Worm (Caenorhabditis elegans) whole organism, L4 larva: ENCODE data around the gene F31B9.4.

Experiments used
- D1046.2 ChIP-seq: fragments of 200-800 bp; sonication (Bioruptor generic); IDR thresholded peaks from 2 replicates; pipeline ENCODE4 v1.3.6; 2022; ENCODE audit warnings: missing genetic modification characterization, missing compliant biosample characterization
- F10B5.3 ChIP-seq: sonication (generic microtip); optimal IDR thresholded peaks from 2 replicates; lab custom pipeline; 2016; ENCODE audit warnings: mild to moderate bottlenecking, missing genetic modification characterization, missing compliant biosample characterization
- F26F4.8 ChIP-seq: fragments of 200-800 bp; sonication (Bioruptor generic); conservative IDR thresholded peaks from 2 replicates; pipeline ENCODE4 v1.3.6; 2022; ENCODE audit warnings: missing genetic modification characterization, missing compliant biosample characterization
- F44E2.7 ChIP-seq: fragments of 200-800 bp; sonication (Bioruptor generic); IDR thresholded peaks from 2 replicates; pipeline ENCODE4 v2.1.2; 2022; ENCODE audit warnings: missing genetic modification characterization, missing compliant biosample characterization
- R02D3.7 ChIP-seq: fragments of 150-350 bp; sonication (generic microtip); optimal IDR thresholded peaks from 3 replicates; lab custom pipeline; 2014; ENCODE audit warnings: missing biosample characterization, missing genetic modification characterization
- T26A8.4 ChIP-seq: fragments of 200-800 bp; sonication (Bioruptor generic); IDR thresholded peaks from 2 replicates; pipeline ENCODE4 v1.3.6; 2022; ENCODE audit warnings: missing genetic modification characterization, missing compliant biosample characterization
- Y105C5A.15 ChIP-seq: fragments of 200-800 bp; sonication (Bioruptor generic); IDR thresholded peaks from 2 replicates; pipeline ENCODE4 v1.3.6; 2022; ENCODE audit warnings: missing genetic modification characterization, missing compliant biosample characterization
- aha-1 ChIP-seq: fragments of 150-350 bp; peaks from one replicate; lab custom pipeline; 2014; ENCODE audit warnings: missing biosample characterization, missing genetic modification characterization
- ceh-82 ChIP-seq: sonication (generic microtip); optimal IDR thresholded peaks from 2 replicates; lab custom pipeline; 2017; ENCODE audit warnings: missing biosample characterization, missing genetic modification characterization
- daf-8 ChIP-seq: fragments of 200-800 bp; sonication (Bioruptor generic); IDR thresholded peaks from 2 replicates; pipeline ENCODE4 v1.3.6; 2022; ENCODE audit warnings: missing genetic modification characterization, missing compliant biosample characterization
- dmd-8 ChIP-seq: fragments of 200-800 bp; sonication (Bioruptor generic); IDR thresholded peaks from 2 replicates; pipeline ENCODE4 v1.3.6; 2022; ENCODE audit warnings: missing genetic modification characterization, missing compliant biosample characterization
- dmd-9 ChIP-seq: fragments of 200-800 bp; sonication (Bioruptor generic); IDR thresholded peaks from 2 replicates; pipeline ENCODE4 v1.3.6; 2022; ENCODE audit warnings: missing genetic modification reagents, missing genetic modification characterization, missing compliant biosample characterization
- dve-1 ChIP-seq: sonication (generic microtip); optimal IDR thresholded peaks from 2 replicates; lab custom pipeline; 2017; ENCODE audit warnings: antibody characterized with exemption, mild to moderate bottlenecking, missing genetic modification characterization, missing compliant biosample characterization; ENCODE audit not compliant: insufficient read depth
- fos-1 ChIP-seq: fragments of 150-350 bp; optimal IDR thresholded peaks from 2 replicates; lab custom pipeline; 2014; ENCODE audit warnings: missing biosample characterization, missing genetic modification characterization
- jun-1 ChIP-seq: fragments of 150-350 bp; optimal IDR thresholded peaks from 2 replicates; lab custom pipeline; 2014; ENCODE audit warnings: missing biosample characterization, missing genetic modification reagents, missing genetic modification characterization
- lim-7 ChIP-seq: fragments of 200-800 bp; sonication (Bioruptor generic); IDR thresholded peaks from 2 replicates; pipeline ENCODE4 v1.3.6; 2022; ENCODE audit warnings: missing genetic modification characterization, missing compliant biosample characterization
- lin-39 ChIP-seq: fragments of 150-350 bp; optimal IDR thresholded peaks from 2 replicates; lab custom pipeline; 2014; ENCODE audit warnings: missing biosample characterization, missing genetic modification reagents, missing genetic modification characterization
- mep-1 ChIP-seq: fragments of 150-350 bp; sonication (generic microtip); optimal IDR thresholded peaks from 3 replicates; lab custom pipeline; 2014; ENCODE audit warnings: missing biosample characterization, missing genetic modification characterization
- mxl-2 ChIP-seq: fragments of 200-800 bp; sonication (Bioruptor generic); conservative IDR thresholded peaks from 2 replicates; pipeline ENCODE4 v1.3.6; 2022; ENCODE audit warnings: missing genetic modification reagents, missing genetic modification characterization, missing compliant biosample characterization
- nhr-11 ChIP-seq: fragments of 150-350 bp; optimal IDR thresholded peaks from 2 replicates; lab custom pipeline; 2014; ENCODE audit warnings: missing biosample characterization, missing genetic modification characterization
- nhr-111 ChIP-seq: fragments of 200-800 bp; sonication (Bioruptor generic); optimal IDR thresholded peaks from 2 replicates; lab custom pipeline; 2018; ENCODE audit warnings: mild to moderate bottlenecking, missing genetic modification characterization, missing compliant biosample characterization
- nhr-25 ChIP-seq: sonication (generic microtip); optimal IDR thresholded peaks from 2 replicates; lab custom pipeline; 2017; ENCODE audit warnings: missing genetic modification characterization, mild to moderate bottlenecking, missing compliant biosample characterization, antibody characterized with exemption, moderate library complexity, borderline replicate concordance; ENCODE audit not compliant: insufficient read depth
- nhr-41 ChIP-seq: fragments of 200-800 bp; sonication (Bioruptor generic); IDR thresholded peaks from 2 replicates; pipeline ENCODE4 v1.3.6; 2022; ENCODE audit warnings: missing genetic modification reagents, missing genetic modification characterization, missing compliant biosample characterization
- nhr-6 ChIP-seq: fragments of 150-350 bp; optimal IDR thresholded peaks from 2 replicates; lab custom pipeline; 2014; ENCODE audit warnings: missing biosample characterization, missing genetic modification characterization
- nhr-76 ChIP-seq: fragments of 150-350 bp; optimal IDR thresholded peaks from 2 replicates; lab custom pipeline; 2014; ENCODE audit warnings: missing biosample characterization, missing genetic modification characterization
- set-16 ChIP-seq: fragments of 200-800 bp; sonication (Bioruptor generic); IDR thresholded peaks from 2 replicates; pipeline ENCODE4 v1.3.6; 2022; ENCODE audit warnings: missing genetic modification reagents, missing genetic modification characterization, missing compliant biosample characterization
- snpc-4 ChIP-seq: fragments of 150-350 bp; optimal IDR thresholded peaks from 2 replicates; lab custom pipeline; 2014; ENCODE audit warnings: missing biosample characterization, missing genetic modification characterization
- spr-3 ChIP-seq: fragments of 200-800 bp; sonication (Bioruptor generic); optimal IDR thresholded peaks from 2 replicates; lab custom pipeline; 2018; ENCODE audit warnings: mild to moderate bottlenecking, missing genetic modification characterization, missing compliant biosample characterization
- tag-97 ChIP-seq: fragments of 200-800 bp; sonication (Bioruptor generic); IDR thresholded peaks from 2 replicates; pipeline ENCODE4 v1.3.6; 2022; ENCODE audit warnings: missing genetic modification characterization, missing compliant biosample characterization
- unc-62 ChIP-seq, 3 experiments: fragments of 150-350 bp in 1 of 3; sonication (generic microtip); optimal IDR thresholded peaks in 2 of 3; peaks in 1 of 3; 1 replicate in 1 of 3; 2 replicates in 2 of 3; lab custom pipeline; 2014 to 2017; ENCODE audit warnings: missing biosample characterization in 3 of 3, missing genetic modification characterization in 3 of 3, missing genetic modification reagents in 3 of 3, missing genotype in 1 of 3
- ztf-7 ChIP-seq: fragments of 150-350 bp; optimal IDR thresholded peaks from 2 replicates; lab custom pipeline; 2014; ENCODE audit warnings: missing biosample characterization, missing genetic modification characterization

Gene F31B9.4

DNA sequence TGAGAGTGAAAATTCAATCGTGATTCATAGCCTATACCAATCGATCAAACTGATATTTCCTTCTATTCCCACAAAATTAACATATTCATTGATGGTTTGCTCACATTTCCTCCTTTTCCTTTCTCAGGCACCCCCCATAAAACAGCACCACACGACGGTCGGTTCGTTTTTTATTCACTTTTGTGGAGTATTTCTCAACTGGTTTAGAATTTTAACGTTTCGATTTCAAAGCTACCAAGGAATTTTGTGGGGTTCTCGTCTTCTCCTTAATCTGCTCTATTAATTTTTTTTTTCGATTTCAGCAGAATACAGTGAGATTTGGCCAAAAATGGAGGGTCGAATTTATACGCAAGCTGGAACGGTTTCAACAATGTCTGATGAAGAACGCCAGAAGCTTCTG lies 2.5 kb upstream of the F31B9.4 start, which contains the start of gene F31B9.7:
TSS of gene F31B9.7 (plus strand) at position 301 of the 400 bp plus-strand sequence.
- peak; percentile 51 for TF ChIP-seq aha-1
- TF ChIP-seq ztf-7, result no peak
- TF ChIP-seq mxl-2 (GFP tag; lab: Robert Waterston, UW), result no peak
- TF ChIP-seq F26F4.8, result no peak

DNA sequence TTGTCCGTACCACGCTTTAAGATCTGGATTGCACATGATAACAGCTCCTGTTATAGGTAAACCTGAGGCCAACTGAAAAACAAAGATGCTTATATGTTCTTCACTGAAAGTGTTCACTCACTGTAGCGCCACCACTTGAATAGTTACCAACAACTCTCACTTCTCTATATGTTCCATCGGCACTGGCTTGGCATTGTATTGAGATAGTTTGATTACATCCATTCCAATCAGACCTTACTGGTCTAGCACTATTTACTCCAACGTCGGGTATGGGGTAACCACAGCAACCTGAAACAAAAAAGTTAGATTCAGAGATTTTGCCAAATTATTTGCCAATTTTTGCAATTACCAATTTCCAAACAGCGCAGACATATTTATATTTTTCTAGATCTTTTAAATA lies 1.1 kb downstream of the F31B9.4 start:
- TF ChIP-seq ceh-82 (tag; lab: Kevin White, UChicago) (no peak), Y105C5A.15 (GFP tag; lab: Robert Waterston, UW) (no peak), tag-97 (GFP tag; lab: Robert Waterston, UW) (no peak), unc-62 (GFP tag; optimal IDR thresholded peaks at IDR 0.05 in 1 of 2; lab: Kevin White, UChicago) (peak in 1 of 2 experiments; percentile 96), unc-62 (tag; optimal IDR thresholded peaks at IDR 0.05; lab: Kevin White, UChicago) (no peak)

DNA sequence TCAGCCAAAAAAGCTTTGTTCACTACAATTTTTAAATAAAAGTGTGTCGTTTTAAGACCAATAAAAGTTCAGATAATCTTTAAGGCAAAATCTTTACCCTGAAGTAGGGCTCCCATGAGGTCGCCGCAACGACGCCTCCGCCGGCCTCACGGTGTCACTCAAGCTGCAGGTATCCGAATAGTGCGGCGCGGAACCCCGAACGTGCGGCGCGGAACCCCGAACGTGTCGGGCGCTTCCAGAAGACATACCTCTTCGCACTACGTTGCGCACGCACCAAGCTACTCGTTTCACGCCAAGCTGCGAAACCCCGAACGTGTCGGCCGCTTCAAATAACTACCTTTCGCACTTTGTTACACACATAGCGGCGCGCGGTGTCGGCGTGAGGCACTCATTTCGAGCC lies 4.1 kb downstream of the F31B9.4 start:
- no peak for TF ChIP-seq daf-8 (GFP tag; lab: Robert Waterston, UW)
- TF ChIP-seq set-16 (GFP tag; lab: Robert Waterston, UW), result peak; percentile 88
- 0 out of 2 replicates have a peak, but pooled peaks have one; percentile 20 for TF ChIP-seq dmd-9
- TF ChIP-seq aha-1, result peak; percentile 15
- TF ChIP-seq R02D3.7 (tag; lab: Kevin White, UChicago), result no peak
- TF ChIP-seq F44E2.7 (GFP tag; lab: Robert Waterston, UW), result no peak

DNA sequence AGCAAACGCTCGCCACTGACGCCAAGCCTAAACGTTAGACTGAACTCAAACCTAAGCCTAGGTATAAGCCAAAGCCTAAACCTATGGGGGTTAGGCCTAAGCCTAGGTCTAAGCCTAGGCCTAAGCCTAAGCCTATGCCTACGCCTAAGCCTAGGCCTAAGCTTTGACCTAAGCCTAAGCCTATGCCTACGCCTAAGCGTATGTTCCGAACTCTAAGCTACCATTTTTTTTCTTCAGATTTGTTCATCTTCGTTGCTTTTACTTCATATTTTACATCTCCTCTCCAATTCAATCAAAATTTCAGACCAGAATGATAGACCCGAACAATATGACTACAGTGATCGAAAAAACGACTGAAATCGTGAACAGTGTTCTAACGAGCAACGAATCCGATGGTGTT lies 6.6 kb downstream of the F31B9.4 start, which contains the start of gene npr-33:
TSS of gene npr-33 (plus strand) at position 301 of the 400 bp plus-strand sequence.
- no peak for TF ChIP-seq lin-39 (tag; lab: Kevin White, UChicago)
- no peak for TF ChIP-seq dmd-8 (GFP tag; lab: Robert Waterston, UW)
- TF ChIP-seq mep-1 (tag; lab: Kevin White, UChicago), result no peak
- no peak for TF ChIP-seq aha-1
- no peak for TF ChIP-seq nhr-25 (tag; lab: Kevin White, UChicago)
- TF ChIP-seq nhr-111 (GFP tag; lab: Kevin White, UChicago), result no peak
- no peak for TF ChIP-seq snpc-4 (tag; lab: Kevin White, UChicago)
- TF ChIP-seq nhr-11, result no peak
- TF ChIP-seq F10B5.3, result no peak
- no peak for TF ChIP-seq daf-8 (GFP tag; lab: Robert Waterston, UW)
- no peak for TF ChIP-seq T26A8.4 (GFP tag; lab: Robert Waterston, UW)
- TF ChIP-seq nhr-76 (tag; lab: Kevin White, UChicago), result no peak
- TF ChIP-seq, all 104 proteins: peak for 0

DNA sequence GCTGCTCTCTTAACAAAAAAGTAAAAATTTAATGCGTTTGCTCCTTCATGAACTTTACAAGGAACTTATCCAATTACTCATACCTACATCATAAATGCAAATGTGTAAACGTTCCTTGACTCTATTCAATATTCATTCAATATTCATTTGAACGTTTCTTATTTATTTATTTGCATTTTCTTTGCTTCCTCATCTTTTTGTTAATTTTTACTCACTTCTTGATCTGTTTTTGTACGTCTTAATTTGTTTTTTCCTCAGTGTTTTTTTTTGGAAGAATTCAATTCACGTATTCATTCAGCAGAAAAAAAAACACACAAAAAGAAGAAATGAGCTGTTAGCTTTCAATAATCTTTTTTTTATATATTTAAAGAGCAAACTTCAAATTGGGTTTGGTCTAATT lies 14.1 kb downstream of the F31B9.4 start:
- no peak for TF ChIP-seq F26F4.8
- TF ChIP-seq unc-62 (GFP tag; optimal IDR thresholded peaks at IDR 0.05 in 1 of 2; lab: Kevin White, UChicago), result peak in 1 of 2 experiments; percentile 89
- TF ChIP-seq unc-62 (tag; optimal IDR thresholded peaks at IDR 0.05; lab: Kevin White, UChicago), result no peak
- no peak for TF ChIP-seq nhr-6 (tag; lab: Kevin White, UChicago)

DNA sequence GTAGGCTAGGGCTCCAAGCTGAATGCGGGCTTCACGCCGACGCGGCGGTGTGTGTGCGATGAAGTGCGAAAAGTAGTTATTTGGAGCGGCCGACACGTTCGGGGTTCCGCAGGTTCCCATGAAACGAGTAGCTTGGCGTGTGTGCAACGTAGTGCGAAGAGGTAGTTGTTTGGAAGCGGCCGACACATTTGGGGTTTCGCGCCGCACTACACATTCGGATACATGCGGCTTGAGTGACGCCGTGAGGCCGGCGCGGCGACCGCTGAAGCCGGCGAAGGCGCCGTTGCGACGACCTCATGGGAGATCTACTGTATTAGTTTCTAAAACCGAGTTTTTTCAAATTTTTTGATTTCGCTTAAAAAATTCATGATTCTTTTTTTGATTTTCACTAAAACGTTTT lies 15.7 kb downstream of the F31B9.4 start:
- TF ChIP-seq lim-7 (GFP tag; lab: Robert Waterston, UW) (no peak), nhr-41 (GFP tag; lab: Robert Waterston, UW) (no peak), spr-3 (GFP tag; lab: Kevin White, UChicago) (no peak), F44E2.7 (GFP tag; lab: Robert Waterston, UW) (0 out of 2 replicates have a peak, but pooled peaks have one; percentile 7), set-16 (GFP tag; lab: Robert Waterston, UW) (peak; percentile 74), F26F4.8 (no peak), jun-1 (tag; lab: Kevin White, UChicago) (no peak), fos-1 (tag; lab: Kevin White, UChicago) (no peak), D1046.2 (GFP tag; lab: Robert Waterston, UW) (no peak), dve-1 (tag; lab: Kevin White, UChicago) (no peak)
